Worm (Caenorhabditis elegans) whole organism, mixed stage, embryonic: ENCODE data around the gene fpn-1.2.

ENCODE experiments used
- M03D4.4 ChIP-seq: sonication (generic microtip); optimal IDR thresholded peaks from 2 replicates; lab custom pipeline; 2017; ENCODE audit warnings: mild to moderate bottlenecking, missing genetic modification characterization, missing compliant biosample characterization
- blmp-1 ChIP-seq: fragments of 150-350 bp; optimal IDR thresholded peaks from 2 replicates; lab custom pipeline; 2014; ENCODE audit warnings: missing biosample characterization, missing genetic modification characterization
- ces-1 ChIP-seq: fragments of 150-350 bp; optimal IDR thresholded peaks from 2 replicates; lab custom pipeline; 2014; ENCODE audit warnings: missing biosample characterization, missing genetic modification reagents, missing genetic modification characterization
- lin-13 ChIP-seq: fragments of 150-350 bp; optimal IDR thresholded peaks from 2 replicates; lab custom pipeline; 2014; ENCODE audit warnings: missing biosample characterization, missing genetic modification characterization
- lin-32 ChIP-seq: fragments of 200-800 bp; sonication (Bioruptor generic); optimal IDR thresholded peaks from 2 replicates; lab custom pipeline; 2018; ENCODE audit warnings: mild to moderate bottlenecking, missing genetic modification characterization, missing compliant biosample characterization
- mab-5 ChIP-seq: fragments of 150-350 bp; optimal IDR thresholded peaks from 2 replicates; lab custom pipeline; 2014; ENCODE audit warnings: missing biosample characterization, missing genetic modification characterization
- mls-2 ChIP-seq: sonication (generic microtip); optimal IDR thresholded peaks from 2 replicates; lab custom pipeline; 2016; ENCODE audit warnings: mild to moderate bottlenecking, missing genetic modification characterization, moderate library complexity, missing compliant biosample characterization
- nhr-12 ChIP-seq: fragments of 150-350 bp; optimal IDR thresholded peaks from 2 replicates; lab custom pipeline; 2014; ENCODE audit warnings: missing biosample characterization, missing genetic modification characterization
- nhr-76 ChIP-seq: sonication (generic microtip); optimal IDR thresholded peaks from 2 replicates; lab custom pipeline; 2017; ENCODE audit warnings: missing biosample characterization, missing genetic modification characterization
- sem-2 ChIP-seq: fragments of 200-800 bp; sonication (Bioruptor generic); optimal IDR thresholded peaks from 2 replicates; lab custom pipeline; 2018; ENCODE audit warnings: mild to moderate bottlenecking, missing genetic modification characterization, missing compliant biosample characterization
- snpc-4 ChIP-seq: fragments of 150-350 bp; optimal IDR thresholded peaks from 2 replicates; lab custom pipeline; 2014; ENCODE audit warnings: missing biosample characterization, missing genetic modification characterization
- zip-8 ChIP-seq: fragments of 150-350 bp; optimal IDR thresholded peaks from 2 replicates; lab custom pipeline; 2014; ENCODE audit warnings: missing biosample characterization, missing genetic modification characterization

The fpn-1.2 gene

DNA sequence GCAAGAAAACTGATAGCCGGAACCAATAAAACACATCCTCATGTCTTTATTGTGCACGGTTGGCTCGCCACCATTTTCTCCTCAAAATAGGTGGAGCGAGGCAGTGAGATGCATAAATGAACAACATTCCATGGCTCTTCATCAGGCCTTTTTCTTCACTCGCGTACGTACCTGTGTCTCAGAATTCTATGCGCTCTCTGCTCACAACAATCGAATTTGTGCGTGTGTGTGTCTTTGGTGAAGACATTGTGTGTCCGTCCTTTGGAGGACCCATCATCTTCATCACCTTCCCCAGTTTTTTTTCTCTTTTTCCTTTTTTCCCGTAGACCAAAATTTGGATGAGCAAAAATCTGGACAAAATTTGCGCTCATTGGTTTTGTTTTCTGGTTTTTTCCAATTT lies 42.2 kb downstream of the fpn-1.2 start:
- TF ChIP-seq ces-1 (GFP tag; lab: Kevin White, UChicago) (peak; percentile 55), mls-2 (tag; lab: Kevin White, UChicago) (no peak)

DNA sequence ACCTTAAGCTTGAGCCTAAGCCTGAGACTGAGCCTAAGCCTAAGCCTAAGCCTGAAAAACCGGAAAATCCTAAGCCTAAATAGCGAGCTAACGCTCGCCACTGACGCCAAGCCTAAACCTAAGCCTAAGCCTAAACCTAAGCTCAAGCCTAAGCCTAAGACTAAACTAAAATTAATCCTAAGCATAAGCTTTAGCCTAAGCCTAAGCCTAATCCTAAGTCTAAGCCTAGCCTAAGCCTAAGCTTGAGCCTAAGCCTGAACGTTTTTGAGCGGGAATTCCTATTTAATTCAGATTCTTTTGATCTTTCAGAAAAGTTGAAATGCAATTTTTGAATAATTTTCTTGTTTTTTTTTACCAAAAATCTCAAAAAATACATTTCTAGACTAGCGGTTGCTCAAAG lies 48.3 kb downstream of the fpn-1.2 start:
- TF ChIP-seq mab-5 (tag; lab: Kevin White, UChicago) (no peak), sem-2 (no peak), nhr-76 (tag; lab: Kevin White, UChicago) (no peak), lin-13 (tag; lab: Kevin White, UChicago) (no peak), blmp-1 (tag; lab: Kevin White, UChicago) (no peak)
- TF ChIP-seq, all 35 proteins: peak for 0

ce11 chrV:1414615-1415433 lies 49.7 kb downstream of the fpn-1.2 start:
- no peak for TF ChIP-seq nhr-76 (tag; lab: Kevin White, UChicago)
- TF ChIP-seq M03D4.4 (tag; lab: Kevin White, UChicago), result no peak
- no peak for TF ChIP-seq sem-2
- TF ChIP-seq zip-8 (tag; lab: Kevin White, UChicago), result no peak
- TF ChIP-seq blmp-1 (tag; lab: Kevin White, UChicago), result no peak
- TF ChIP-seq snpc-4 (tag; lab: Kevin White, UChicago), result no peak
- no peak for TF ChIP-seq nhr-12 (tag; lab: Kevin White, UChicago)
- TF ChIP-seq lin-32 (GFP tag; lab: Kevin White, UChicago), result no peak
